Worm (Caenorhabditis elegans) whole organism, L2 larva: ENCODE data around the gene F52G3.1.

Experiments
- aly-2 ChIP-seq: fragments of 150-350 bp; optimal IDR thresholded peaks from 2 replicates; lab custom pipeline; 2014; ENCODE audit warnings: missing biosample characterization, missing genetic modification characterization
- ama-1 ChIP-seq: fragments of 150-350 bp; optimal IDR thresholded peaks from 2 replicates; lab custom pipeline; 2018; ENCODE audit warnings: inconsistent platforms
- ceh-82 ChIP-seq: fragments of 150-350 bp; optimal IDR thresholded peaks from 2 replicates; lab custom pipeline; 2014; ENCODE audit warnings: missing biosample characterization, missing genetic modification characterization
- elt-1 ChIP-seq: fragments of 150-350 bp; optimal IDR thresholded peaks from 2 replicates; lab custom pipeline; 2014; ENCODE audit warnings: missing biosample characterization, missing genetic modification characterization
- lin-13 ChIP-seq: fragments of 150-350 bp; optimal IDR thresholded peaks from 2 replicates; lab custom pipeline; 2014; ENCODE audit warnings: missing biosample characterization, missing genetic modification reagents, missing genetic modification characterization
- lin-39 ChIP-seq: fragments of 150-350 bp; optimal IDR thresholded peaks from 2 replicates; lab custom pipeline; 2014; ENCODE audit warnings: missing biosample characterization, missing genetic modification reagents, missing genetic modification characterization
- lsy-2 ChIP-seq, 2 experiments: fragments of 150-350 bp in 1 of 2; sonication (generic microtip) in 1 of 2; optimal IDR thresholded peaks; 2 replicates each; lab custom pipeline; 2014 to 2017; ENCODE audit warnings: missing biosample characterization in 2 of 2, missing genetic modification characterization in 2 of 2
- nhr-23 ChIP-seq: fragments of 150-350 bp; optimal IDR thresholded peaks from 2 replicates; lab custom pipeline; 2014; ENCODE audit warnings: missing biosample characterization, missing genetic modification reagents, missing genetic modification characterization
- nhr-25 ChIP-seq: fragments of 150-350 bp; sonication (generic microtip); optimal IDR thresholded peaks from 3 replicates; lab custom pipeline; 2014; ENCODE audit warnings: missing biosample characterization, missing genetic modification characterization
- nhr-77 ChIP-seq: fragments of 150-350 bp; optimal IDR thresholded peaks from 2 replicates; lab custom pipeline; 2014; ENCODE audit warnings: missing biosample characterization, missing genetic modification characterization
- unc-55 ChIP-seq: fragments of 150-350 bp; sonication (generic microtip); optimal IDR thresholded peaks from 3 replicates; lab custom pipeline; 2014; ENCODE audit warnings: missing biosample characterization, missing genetic modification reagents, missing genetic modification characterization
- unc-62 ChIP-seq: fragments of 150-350 bp; optimal IDR thresholded peaks from 2 replicates; lab custom pipeline; 2014; ENCODE audit warnings: missing biosample characterization, missing genetic modification reagents, missing genetic modification characterization

DNA sequence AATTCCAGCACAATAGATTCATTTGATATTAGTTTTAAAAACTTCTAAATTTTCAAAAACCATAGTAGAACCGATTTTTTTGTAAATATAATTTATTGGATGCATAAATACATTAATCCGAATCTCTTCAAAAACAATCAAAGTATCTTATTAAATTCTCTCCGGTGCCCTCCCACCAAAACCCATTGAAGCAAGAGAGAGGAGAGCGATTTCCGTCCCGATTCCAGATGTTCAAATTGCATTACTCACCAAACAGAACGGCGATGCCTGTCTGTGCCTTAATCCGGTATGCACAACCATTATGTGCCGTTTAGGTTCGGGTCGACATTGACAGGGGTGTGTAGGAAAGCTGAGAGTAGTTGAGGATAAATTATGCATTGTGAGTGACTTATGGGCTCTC lies 3.3 kb upstream of the F52G3.1 start:
- no peak for TF ChIP-seq lin-13 (GFP tag; lab: Kevin White, UChicago)
- TF ChIP-seq lin-39 (tag; lab: Kevin White, UChicago) = no peak
- TF ChIP-seq unc-55 (GFP tag; lab: Kevin White, UChicago) = no peak
- TF ChIP-seq ama-1 = no peak
- no peak for TF ChIP-seq ceh-82 (tag; lab: Kevin White, UChicago)
- TF ChIP-seq nhr-23 (tag; lab: Kevin White, UChicago) = no peak
- TF ChIP-seq aly-2 (tag; lab: Kevin White, UChicago) = no peak
- no peak for TF ChIP-seq elt-1
- no peak for TF ChIP-seq nhr-77 (tag; lab: Kevin White, UChicago)
- TF ChIP-seq unc-62 (GFP tag; lab: Kevin White, UChicago) = no peak
- no peak for TF ChIP-seq nhr-25
- TF ChIP-seq lsy-2 (tag; optimal IDR thresholded peaks at IDR 0.05; lab: Kevin White, UChicago) = no peak
